Worm (Caenorhabditis elegans) whole organism, young adult: ENCODE results near the gene wrt-5.

Experiments used
- B0019.2 ChIP-seq: fragments of 200-800 bp; sonication (Bioruptor generic); conservative IDR thresholded peaks from 2 replicates; pipeline ENCODE4 v1.3.6; 2022; ENCODE audit warnings: missing genetic modification reagents, missing genetic modification characterization, missing compliant biosample characterization
- C06A6.2 ChIP-seq: fragments of 200-800 bp; sonication (Bioruptor generic); conservative IDR thresholded peaks from 2 replicates; pipeline ENCODE4 v1.3.6; 2022; ENCODE audit warnings: missing genetic modification characterization, missing compliant biosample characterization
- F23B12.7 ChIP-seq: sonication (generic microtip); optimal IDR thresholded peaks from 2 replicates; lab custom pipeline; 2017; ENCODE audit warnings: missing genetic modification characterization, mild to moderate bottlenecking, missing compliant biosample characterization, antibody characterized with exemption, moderate library complexity; ENCODE audit not compliant: insufficient read depth
- F49E8.2 ChIP-seq: sonication (generic microtip); optimal IDR thresholded peaks from 3 replicates; lab custom pipeline; 2017; ENCODE audit warnings: missing genetic modification characterization, mild to moderate bottlenecking, missing compliant biosample characterization, antibody characterized with exemption, moderate library complexity; ENCODE audit not compliant: insufficient read depth
- F55B11.4 ChIP-seq: sonication (generic microtip); optimal IDR thresholded peaks from 2 replicates; lab custom pipeline; 2016; ENCODE audit warnings: missing compliant biosample characterization, missing genetic modification characterization, borderline replicate concordance; ENCODE audit not compliant: insufficient read depth
- K11D2.4 ChIP-seq: fragments of 200-800 bp; sonication (Bioruptor generic); IDR thresholded peaks from 2 replicates; pipeline ENCODE4 v1.3.6; 2022; ENCODE audit warnings: missing genetic modification reagents, missing genetic modification characterization, missing compliant biosample characterization
- Y67H2A.10 ChIP-seq: fragments of 200-800 bp; sonication (Bioruptor generic); conservative IDR thresholded peaks from 2 replicates; pipeline ENCODE4 v1.3.6; 2022; ENCODE audit warnings: missing genetic modification reagents, missing genetic modification characterization, missing compliant biosample characterization
- Y79H2A.3 ChIP-seq: fragments of 200-800 bp; sonication (Bioruptor generic); conservative IDR thresholded peaks from 2 replicates; pipeline ENCODE4 v1.3.6; 2022; ENCODE audit warnings: missing genetic modification reagents, missing genetic modification characterization, missing compliant biosample characterization
- ama-1 ChIP-seq, 3 experiments: fragments of 150-350 bp in 1 of 3; sonication (generic microtip) in 2 of 3; optimal IDR thresholded peaks; 2 replicates each; lab custom pipeline; 2014 to 2018; ENCODE audit warnings: missing biosample characterization in 2 of 3, missing genetic modification characterization in 2 of 3, missing genetic modification reagents in 2 of 3
- aptf-2 ChIP-seq: fragments of 200-800 bp; sonication (Bioruptor generic); conservative IDR thresholded peaks from 2 replicates; pipeline ENCODE4 v1.3.6; 2022; ENCODE audit warnings: missing genetic modification reagents, missing genetic modification characterization, missing compliant biosample characterization
- aptf-3 ChIP-seq: fragments of 200-800 bp; sonication (Bioruptor generic); IDR thresholded peaks from 2 replicates; pipeline ENCODE4 v1.3.6; 2022; ENCODE audit warnings: missing genetic modification characterization, missing compliant biosample characterization
- atf-7 ChIP-seq: sonication (generic microtip); optimal IDR thresholded peaks from 2 replicates; lab custom pipeline; 2017; ENCODE audit warnings: mild to moderate bottlenecking, missing genetic modification characterization, missing compliant biosample characterization
- athp-1 ChIP-seq: sonication (generic microtip); optimal IDR thresholded peaks from 2 replicates; lab custom pipeline; 2017; ENCODE audit warnings: mild to moderate bottlenecking, missing genetic modification characterization, missing compliant biosample characterization
- bed-1 ChIP-seq: fragments of 200-800 bp; sonication (Bioruptor generic); IDR thresholded peaks from 2 replicates; pipeline ENCODE4 v1.3.6; 2022; ENCODE audit warnings: missing genetic modification reagents, missing genetic modification characterization, missing compliant biosample characterization
- ccch-3 ChIP-seq: fragments of 200-800 bp; sonication (Bioruptor generic); optimal IDR thresholded peaks from 2 replicates; lab custom pipeline; 2018; ENCODE audit warnings: mild to moderate bottlenecking, missing genetic modification characterization, missing compliant biosample characterization
- cebp-1 ChIP-seq, 2 experiments: fragments of 200-800 bp in 1 of 2; sonication (Bioruptor generic) in 1 of 2; sonication (generic microtip) in 1 of 2; IDR thresholded peaks in 1 of 2; optimal IDR thresholded peaks in 1 of 2; 2 replicates each; pipeline versions ENCODE4 v1.3.6 to Lab custom; 2017 to 2022; ENCODE audit warnings: missing compliant biosample characterization in 2 of 2, missing genetic modification characterization in 2 of 2, mild to moderate bottlenecking in 1 of 2, missing genetic modification reagents in 1 of 2, moderate library complexity in 1 of 2
- cebp-2 ChIP-seq: fragments of 200-800 bp; sonication (Bioruptor generic); IDR thresholded peaks from 2 replicates; pipeline ENCODE4 v1.3.6; 2022; ENCODE audit warnings: missing genetic modification characterization, missing compliant biosample characterization
- ceh-40 ChIP-seq: fragments of 200-800 bp; sonication (Bioruptor generic); IDR thresholded peaks from 2 replicates; pipeline ENCODE4 v1.3.6; 2022; ENCODE audit warnings: missing genetic modification characterization, missing compliant biosample characterization
- ceh-58 ChIP-seq: fragments of 200-800 bp; sonication (Bioruptor generic); IDR thresholded peaks from 2 replicates; pipeline ENCODE4 v1.3.6; 2022; ENCODE audit warnings: missing genetic modification characterization, missing compliant biosample characterization
- chd-7 ChIP-seq: sonication (generic microtip); optimal IDR thresholded peaks from 2 replicates; lab custom pipeline; 2016; ENCODE audit warnings: mild to moderate bottlenecking, missing genetic modification characterization, moderate library complexity, missing compliant biosample characterization
- gei-17 ChIP-seq: fragments of 200-800 bp; sonication (Bioruptor generic); optimal IDR thresholded peaks from 2 replicates; lab custom pipeline; 2018; ENCODE audit warnings: mild to moderate bottlenecking, missing genetic modification characterization, missing compliant biosample characterization
- hlh-12 ChIP-seq: sonication (generic microtip); optimal IDR thresholded peaks from 2 replicates; lab custom pipeline; 2016; ENCODE audit warnings: missing genetic modification characterization, missing compliant biosample characterization
- let-526 ChIP-seq: fragments of 200-800 bp; sonication (Bioruptor generic); IDR thresholded peaks from 2 replicates; pipeline ENCODE4 v1.3.6; 2022; ENCODE audit warnings: missing genetic modification reagents, missing genetic modification characterization, missing compliant biosample characterization
- let-607 ChIP-seq, 2 experiments: fragments of 200-800 bp in 1 of 2; sonication (Bioruptor generic) in 1 of 2; sonication (generic microtip) in 1 of 2; optimal IDR thresholded peaks; 2 replicates each; lab custom pipeline; 2016 to 2018; ENCODE audit warnings: mild to moderate bottlenecking in 2 of 2, missing compliant biosample characterization in 2 of 2, missing genetic modification characterization in 2 of 2, moderate library complexity in 2 of 2, missing genotype in 1 of 2
- lin-26 ChIP-seq: fragments of 200-800 bp; sonication (Bioruptor generic); IDR thresholded peaks from 2 replicates; pipeline ENCODE4 v1.3.6; 2022; ENCODE audit warnings: missing genetic modification reagents, missing genetic modification characterization, missing compliant biosample characterization
- lin-54 ChIP-seq: fragments of 200-800 bp; sonication (Bioruptor generic); optimal IDR thresholded peaks from 2 replicates; lab custom pipeline; 2018; ENCODE audit warnings: mild to moderate bottlenecking, missing genetic modification characterization, missing compliant biosample characterization
- madf-8 ChIP-seq: fragments of 200-800 bp; sonication (Bioruptor generic); conservative IDR thresholded peaks from 2 replicates; pipeline ENCODE4 v1.3.6; 2022; ENCODE audit warnings: missing genetic modification reagents, missing genetic modification characterization, missing compliant biosample characterization
- nfya-1 ChIP-seq: sonication (generic microtip); optimal IDR thresholded peaks from 2 replicates; lab custom pipeline; 2017; ENCODE audit warnings: antibody characterized with exemption, missing compliant biosample characterization, missing genetic modification characterization, borderline replicate concordance; ENCODE audit not compliant: insufficient read depth
- pbrm-1 ChIP-seq: fragments of 200-800 bp; sonication (Bioruptor generic); IDR thresholded peaks from 2 replicates; pipeline ENCODE4 v1.3.6; 2022; ENCODE audit warnings: missing genetic modification reagents, missing genetic modification characterization, missing compliant biosample characterization
- sdz-38 ChIP-seq: sonication (generic microtip); optimal IDR thresholded peaks from 2 replicates; lab custom pipeline; 2016; ENCODE audit warnings: missing genotype, missing genetic modification characterization, missing compliant biosample characterization
- snpc-1.1 ChIP-seq: sonication (generic microtip); optimal IDR thresholded peaks from 2 replicates; lab custom pipeline; 2017; ENCODE audit warnings: missing genetic modification characterization, mild to moderate bottlenecking, missing compliant biosample characterization, antibody characterized with exemption, moderate library complexity, missing genotype, missing genetic modification reagents; ENCODE audit not compliant: insufficient read depth
- snpc-1.3 ChIP-seq: sonication (generic microtip); optimal IDR thresholded peaks from 2 replicates; lab custom pipeline; 2017; ENCODE audit warnings: missing genetic modification characterization, mild to moderate bottlenecking, missing compliant biosample characterization, antibody characterized with exemption, moderate library complexity, missing genotype, missing genetic modification reagents; ENCODE audit not compliant: insufficient read depth
- snpc-3.4 ChIP-seq: sonication (generic microtip); optimal IDR thresholded peaks from 2 replicates; lab custom pipeline; 2017; ENCODE audit warnings: missing genetic modification characterization, mild to moderate bottlenecking, missing compliant biosample characterization, antibody characterized with exemption, moderate library complexity, missing genotype, missing genetic modification reagents
- sptf-2 ChIP-seq: fragments of 200-800 bp; sonication (Bioruptor generic); optimal IDR thresholded peaks from 2 replicates; lab custom pipeline; 2018; ENCODE audit warnings: mild to moderate bottlenecking, missing genetic modification characterization, missing compliant biosample characterization
- tbx-9 ChIP-seq: sonication (generic microtip); optimal IDR thresholded peaks from 2 replicates; lab custom pipeline; 2016; ENCODE audit warnings: borderline replicate concordance, missing genetic modification characterization, inconsistent platforms, missing compliant biosample characterization
- unc-62 ChIP-seq: fragments of 150-350 bp; optimal IDR thresholded peaks from 2 replicates; lab custom pipeline; 2014; ENCODE audit warnings: missing biosample characterization, missing genetic modification reagents, missing genetic modification characterization
- ztf-26 ChIP-seq: sonication (generic microtip); optimal IDR thresholded peaks from 2 replicates; lab custom pipeline; 2017; ENCODE audit warnings: missing genetic modification characterization, missing compliant biosample characterization
- ztf-6 ChIP-seq: fragments of 200-800 bp; sonication (Bioruptor generic); IDR thresholded peaks from 2 replicates; pipeline ENCODE4 v1.3.6; 2022; ENCODE audit warnings: missing genetic modification reagents, missing genetic modification characterization, missing compliant biosample characterization

Gene wrt-5

DNA sequence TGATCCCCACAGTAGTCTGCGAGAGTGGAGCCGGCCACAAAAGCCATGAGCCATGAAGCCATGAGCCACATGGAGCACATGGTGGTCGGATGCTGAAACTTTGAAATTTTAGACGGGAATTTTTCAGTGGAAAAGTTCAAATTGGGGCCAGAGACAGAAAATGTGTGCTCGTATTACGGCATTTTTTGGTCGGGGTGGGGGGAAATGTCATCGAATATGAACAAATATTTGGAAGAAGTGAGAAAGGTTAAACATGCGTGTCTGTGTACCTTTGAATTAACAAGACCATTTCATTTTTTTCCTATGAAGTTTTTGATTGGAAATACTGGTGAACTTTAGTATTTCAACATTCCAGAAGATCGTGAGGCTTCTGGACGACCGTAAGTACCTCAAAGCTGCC, at the start of gene wrt-5:
Gene wrt-5, minus strand, starts transcription at position 101 of the 400 bp plus-strand sequence.
- no peak for TF ChIP-seq athp-1 (tag; lab: Kevin White, UChicago)
- no peak for TF ChIP-seq cebp-2
- no peak for TF ChIP-seq let-526 (GFP tag; lab: Robert Waterston, UW)
- no peak for TF ChIP-seq lin-26 (GFP tag; lab: Robert Waterston, UW)
- TF ChIP-seq hlh-12 (tag; lab: Kevin White, UChicago) = no peak

DNA sequence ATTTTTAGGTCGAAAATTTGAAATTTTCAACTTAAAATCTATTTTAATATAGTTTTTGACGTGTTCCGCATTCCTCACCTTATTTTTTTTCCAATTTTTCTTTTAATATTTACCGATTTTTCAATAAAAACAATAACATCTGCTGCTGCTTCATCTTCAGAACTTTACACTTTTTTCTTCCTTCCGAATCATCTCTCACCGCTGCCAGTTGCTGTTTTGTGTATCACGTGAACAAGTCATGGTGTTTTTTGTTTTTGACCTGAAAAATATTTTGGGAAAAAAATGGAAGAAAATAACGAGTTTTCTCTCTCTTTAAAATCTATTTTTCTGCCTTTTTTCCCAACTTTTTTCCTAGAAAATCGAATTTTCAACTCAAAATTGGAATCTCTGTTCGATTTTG, 48.3 kb upstream of the wrt-5 start:
- no peak for TF ChIP-seq K11D2.4 (GFP tag; lab: Robert Waterston, UW)
- no peak for TF ChIP-seq F49E8.2 (tag; lab: Kevin White, UChicago)
- no peak for TF ChIP-seq snpc-1.3 (tag; lab: Kevin White, UChicago)
- TF ChIP-seq Y79H2A.3 (GFP tag; lab: Robert Waterston, UW) = no peak
- TF ChIP-seq ceh-40 (GFP tag; lab: Robert Waterston, UW) = no peak
- TF ChIP-seq madf-8 (GFP tag; lab: Robert Waterston, UW) = no peak

- TF ChIP-seq gei-17 (no peak), snpc-3.4 (tag; lab: Kevin White, UChicago) (no peak), cebp-1 (GFP tag; IDR thresholded peaks at IDR 0.05; lab: Robert Waterston, UW) (no peak), cebp-1 (tag; optimal IDR thresholded peaks at IDR 0.05; lab: Kevin White, UChicago) (peak; percentile 67)
Observed at ce11 chrIV:4096940-4097339, 45.5 kb upstream of the wrt-5 start.

DNA sequence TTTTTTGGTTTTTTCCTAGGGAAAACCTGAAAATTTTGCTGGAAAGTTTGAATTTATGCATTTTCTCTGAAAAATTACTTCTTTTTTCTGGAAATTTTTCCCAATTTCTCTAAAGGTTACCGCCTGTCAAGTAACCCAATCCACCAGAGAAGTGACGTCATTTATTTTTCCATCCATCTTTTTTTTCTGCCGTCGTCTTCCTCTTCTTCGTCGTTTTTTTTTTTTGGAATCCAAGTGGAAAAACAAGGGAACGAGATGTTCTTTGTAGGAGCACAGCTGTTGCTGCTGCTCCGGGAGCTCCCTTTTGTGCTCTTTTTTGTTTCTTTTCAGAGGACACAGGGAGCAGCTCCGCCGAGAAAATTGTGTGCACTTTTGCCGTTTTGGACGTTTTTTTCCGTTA, 42.9 kb upstream of the wrt-5 start:
- TF ChIP-seq aptf-2 (no peak), atf-7 (tag; lab: Kevin White, UChicago) (peak; percentile 62), Y67H2A.10 (GFP tag; lab: Robert Waterston, UW) (no peak), chd-7 (tag; lab: Kevin White, UChicago) (no peak), gei-17 (no peak), K11D2.4 (GFP tag; lab: Robert Waterston, UW) (0 out of 2 replicates have a peak, but pooled peaks have one; percentile 36), B0019.2 (GFP tag; lab: Robert Waterston, UW) (no peak)

ce11 chrIV:4093087-4093486, 41.6 kb upstream of the wrt-5 start:
- no peak for TF ChIP-seq sptf-2
- no peak for TF ChIP-seq ceh-58 (GFP tag; lab: Robert Waterston, UW)
- TF ChIP-seq C06A6.2 = peak; percentile 42; the same call in 1 of the 2 replicates
- no peak for TF ChIP-seq ama-1 (optimal IDR thresholded peaks at IDR 0.05; lab: Kevin White, UChicago)
- TF ChIP-seq ama-1 (GFP tag; optimal IDR thresholded peaks at IDR 0.05; lab: Kevin White, UChicago) = no peak
- no peak for TF ChIP-seq ztf-6 (GFP tag; lab: Robert Waterston, UW)
- no peak for TF ChIP-seq F55B11.4
- no peak for TF ChIP-seq let-526 (GFP tag; lab: Robert Waterston, UW)
- TF ChIP-seq snpc-1.1 = no peak
- no peak for TF ChIP-seq B0019.2 (GFP tag; lab: Robert Waterston, UW)
- TF ChIP-seq let-607 (tag; optimal IDR thresholded peaks at IDR 0.05; lab: Kevin White, UChicago) = peak; percentile 6 to 56
- TF ChIP-seq ztf-26 = peak; percentile 19
- no peak for TF ChIP-seq nfya-1 (tag; lab: Kevin White, UChicago)
- TF ChIP-seq lin-54 (GFP tag; lab: Kevin White, UChicago) = peak; percentile 3
- no peak for TF ChIP-seq sdz-38 (tag; lab: Kevin White, UChicago)
- TF ChIP-seq pbrm-1 (GFP tag; lab: Robert Waterston, UW) = peak; percentile 65; the same call in 1 of the 2 replicates
- no peak for TF ChIP-seq F23B12.7 (tag; lab: Kevin White, UChicago)
- no peak for TF ChIP-seq unc-62
- no peak for TF ChIP-seq gei-17
- TF ChIP-seq ceh-40 (GFP tag; lab: Robert Waterston, UW) = no peak
- TF ChIP-seq cebp-1 (GFP tag; IDR thresholded peaks at IDR 0.05; lab: Robert Waterston, UW) = no peak
- peak; percentile 84 for TF ChIP-seq cebp-1 (tag; optimal IDR thresholded peaks at IDR 0.05; lab: Kevin White, UChicago)
- no peak for TF ChIP-seq bed-1 (GFP tag; lab: Robert Waterston, UW)
- TF ChIP-seq madf-8 (GFP tag; lab: Robert Waterston, UW) = no peak
- no peak for TF ChIP-seq aptf-3
- no peak for TF ChIP-seq hlh-12 (tag; lab: Kevin White, UChicago)
- TF ChIP-seq ccch-3 = no peak
- no peak for TF ChIP-seq tbx-9 (tag; lab: Kevin White, UChicago)
